Worm (Caenorhabditis elegans) whole organism, L1 larva: ENCODE results near the gene srt-39.

Experiments used
- alr-1 ChIP-seq: fragments of 200-800 bp; sonication (Bioruptor generic); optimal IDR thresholded peaks from 2 replicates; lab custom pipeline; 2018; ENCODE audit warnings: borderline replicate concordance, mild to moderate bottlenecking, missing genetic modification characterization, missing compliant biosample characterization
- aly-2 ChIP-seq: fragments of 150-350 bp; optimal IDR thresholded peaks from 2 replicates; lab custom pipeline; 2014; ENCODE audit warnings: missing biosample characterization, missing genetic modification characterization
- nhr-237 ChIP-seq: fragments of 150-350 bp; optimal IDR thresholded peaks from 2 replicates; lab custom pipeline; 2014; ENCODE audit warnings: missing biosample characterization, missing genetic modification characterization
- unc-62 ChIP-seq: fragments of 150-350 bp; optimal IDR thresholded peaks from 2 replicates; lab custom pipeline; 2014; ENCODE audit warnings: missing biosample characterization, missing genetic modification reagents, missing genetic modification characterization

DNA sequence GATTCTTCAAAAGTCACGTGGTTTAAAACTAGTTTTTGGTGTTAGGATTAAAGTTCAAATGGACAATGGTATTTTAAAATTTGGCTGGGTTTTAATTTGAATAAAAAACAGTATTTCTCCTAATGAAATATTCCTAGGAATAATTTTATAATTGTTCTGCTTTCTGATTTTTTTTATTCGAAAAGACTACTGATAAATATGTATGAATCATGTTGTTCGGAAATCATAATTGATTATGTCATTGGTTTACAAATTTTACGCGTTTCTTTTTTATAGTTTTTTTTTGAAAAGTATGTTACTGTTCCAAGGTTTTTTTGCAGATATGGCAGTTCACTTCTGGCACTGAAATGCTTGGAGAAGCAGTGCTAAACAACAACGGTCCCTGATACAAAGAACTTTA lies 16.3 kb upstream of the srt-39 start, which contains the start of gene F28C1.3:
- TF ChIP-seq aly-2 (tag; lab: Kevin White, UChicago) = no peak
- TF ChIP-seq alr-1 (tag; lab: Kevin White, UChicago) = no peak
- no peak for TF ChIP-seq unc-62 (GFP tag; lab: Kevin White, UChicago)
- TF ChIP-seq nhr-237 (tag; lab: Kevin White, UChicago) = no peak
